Worm (Caenorhabditis elegans) whole organism, L4 larva: ENCODE data around the gene taf-11.3.

ENCODE experiments used
- D1046.2 ChIP-seq: fragments of 200-800 bp; sonication (Bioruptor generic); IDR thresholded peaks from 2 replicates; pipeline ENCODE4 v1.3.6; 2022; ENCODE audit warnings: missing genetic modification characterization, missing compliant biosample characterization
- F26F4.8 ChIP-seq: fragments of 200-800 bp; sonication (Bioruptor generic); conservative IDR thresholded peaks from 2 replicates; pipeline ENCODE4 v1.3.6; 2022; ENCODE audit warnings: missing genetic modification characterization, missing compliant biosample characterization
- F37D6.2 ChIP-seq: sonication (generic microtip); optimal IDR thresholded peaks from 2 replicates; lab custom pipeline; 2016; ENCODE audit warnings: mild to moderate bottlenecking, missing genetic modification characterization, missing compliant biosample characterization
- R02D3.7 ChIP-seq: fragments of 150-350 bp; sonication (generic microtip); optimal IDR thresholded peaks from 3 replicates; lab custom pipeline; 2014; ENCODE audit warnings: missing biosample characterization, missing genetic modification characterization
- T26A8.4 ChIP-seq: fragments of 200-800 bp; sonication (Bioruptor generic); IDR thresholded peaks from 2 replicates; pipeline ENCODE4 v1.3.6; 2022; ENCODE audit warnings: missing genetic modification characterization, missing compliant biosample characterization
- Y105C5A.15 ChIP-seq: fragments of 200-800 bp; sonication (Bioruptor generic); IDR thresholded peaks from 2 replicates; pipeline ENCODE4 v1.3.6; 2022; ENCODE audit warnings: missing genetic modification characterization, missing compliant biosample characterization
- Y5F2A.4 ChIP-seq: fragments of 200-800 bp; sonication (Bioruptor generic); optimal IDR thresholded peaks from 2 replicates; lab custom pipeline; 2018; ENCODE audit warnings: mild to moderate bottlenecking, missing genetic modification characterization, missing compliant biosample characterization
- ZK546.5 ChIP-seq, 2 experiments: sonication (generic microtip); optimal IDR thresholded peaks; 2 replicates each; lab custom pipeline; 2017; ENCODE audit warnings: missing biosample characterization in 2 of 2, missing genetic modification characterization in 2 of 2
- aha-1 ChIP-seq: fragments of 150-350 bp; peaks from one replicate; lab custom pipeline; 2014; ENCODE audit warnings: missing biosample characterization, missing genetic modification characterization
- aly-2 ChIP-seq: sonication (generic microtip); optimal IDR thresholded peaks from 2 replicates; lab custom pipeline; 2018; ENCODE audit warnings: missing biosample characterization, missing genetic modification characterization
- arid-1 ChIP-seq: fragments of 200-800 bp; sonication (Bioruptor generic); conservative IDR thresholded peaks from 2 replicates; pipeline ENCODE4 v1.3.6; 2022; ENCODE audit warnings: missing genetic modification reagents, missing genetic modification characterization, missing compliant biosample characterization
- attf-4 ChIP-seq: sonication (generic microtip); optimal IDR thresholded peaks from 3 replicates; lab custom pipeline; 2017; ENCODE audit warnings: missing biosample characterization, missing genetic modification characterization
- ceh-20 ChIP-seq: fragments of 200-800 bp; sonication (Bioruptor generic); IDR thresholded peaks from 2 replicates; pipeline ENCODE4 v1.3.6; 2022; ENCODE audit warnings: missing genetic modification reagents, missing genetic modification characterization, missing compliant biosample characterization
- ceh-32 ChIP-seq: sonication (generic microtip); optimal IDR thresholded peaks from 2 replicates; lab custom pipeline; 2016; ENCODE audit warnings: mild to moderate bottlenecking, missing genetic modification characterization, missing compliant biosample characterization; ENCODE audit not compliant: poor library complexity
- ceh-44 ChIP-seq: fragments of 200-800 bp; sonication (Bioruptor generic); IDR thresholded peaks from 2 replicates; pipeline ENCODE4 v1.3.6; 2022; ENCODE audit warnings: missing genetic modification reagents, missing genetic modification characterization, missing compliant biosample characterization
- ces-1 ChIP-seq: fragments of 150-350 bp; sonication (generic microtip); optimal IDR thresholded peaks from 4 replicates; lab custom pipeline; 2014; ENCODE audit warnings: missing biosample characterization, missing genetic modification reagents, missing genetic modification characterization
- cey-2 ChIP-seq: sonication (generic microtip); optimal IDR thresholded peaks from 3 replicates; lab custom pipeline; 2017; ENCODE audit warnings: missing genetic modification characterization, mild to moderate bottlenecking, missing compliant biosample characterization, antibody characterized with exemption, borderline replicate concordance; ENCODE audit not compliant: insufficient read depth
- daf-19 ChIP-seq: fragments of 200-800 bp; sonication (Bioruptor generic); conservative IDR thresholded peaks from 2 replicates; pipeline ENCODE4 v1.3.6; 2022; ENCODE audit warnings: missing genetic modification characterization, missing compliant biosample characterization
- dmd-6 ChIP-seq: fragments of 200-800 bp; sonication (Bioruptor generic); IDR thresholded peaks from 2 replicates; pipeline ENCODE4 v1.3.6; 2022; ENCODE audit warnings: missing genetic modification reagents, missing genetic modification characterization, missing compliant biosample characterization
- dmd-8 ChIP-seq: fragments of 200-800 bp; sonication (Bioruptor generic); IDR thresholded peaks from 2 replicates; pipeline ENCODE4 v1.3.6; 2022; ENCODE audit warnings: missing genetic modification characterization, missing compliant biosample characterization
- dmd-9 ChIP-seq: fragments of 200-800 bp; sonication (Bioruptor generic); IDR thresholded peaks from 2 replicates; pipeline ENCODE4 v1.3.6; 2022; ENCODE audit warnings: missing genetic modification reagents, missing genetic modification characterization, missing compliant biosample characterization
- dve-1 ChIP-seq: sonication (generic microtip); optimal IDR thresholded peaks from 2 replicates; lab custom pipeline; 2017; ENCODE audit warnings: antibody characterized with exemption, mild to moderate bottlenecking, missing genetic modification characterization, missing compliant biosample characterization; ENCODE audit not compliant: insufficient read depth
- egl-43 ChIP-seq: fragments of 200-800 bp; sonication (Bioruptor generic); IDR thresholded peaks from 2 replicates; pipeline ENCODE4 v1.3.6; 2022; ENCODE audit warnings: missing genetic modification reagents, missing genetic modification characterization, missing compliant biosample characterization
- fos-1 ChIP-seq: fragments of 150-350 bp; optimal IDR thresholded peaks from 2 replicates; lab custom pipeline; 2014; ENCODE audit warnings: missing biosample characterization, missing genetic modification characterization
- hlh-11 ChIP-seq: fragments of 200-800 bp; sonication (Bioruptor generic); optimal IDR thresholded peaks from 2 replicates; lab custom pipeline; 2018; ENCODE audit warnings: mild to moderate bottlenecking, missing genetic modification characterization, missing compliant biosample characterization
- hlh-30 ChIP-seq: sonication (generic microtip); optimal IDR thresholded peaks from 2 replicates; lab custom pipeline; 2017; ENCODE audit warnings: antibody characterized with exemption, mild to moderate bottlenecking, missing genetic modification characterization, missing compliant biosample characterization; ENCODE audit not compliant: insufficient read depth
- lin-1 ChIP-seq: fragments of 200-800 bp; sonication (Bioruptor generic); IDR thresholded peaks from 2 replicates; pipeline ENCODE4 v1.3.6; 2022; ENCODE audit warnings: missing genetic modification reagents, missing genetic modification characterization, missing compliant biosample characterization
- lin-13 ChIP-seq: fragments of 150-350 bp; optimal IDR thresholded peaks from 2 replicates; lab custom pipeline; 2014; ENCODE audit warnings: missing biosample characterization, missing genetic modification reagents, missing genetic modification characterization
- lin-15B ChIP-seq: fragments of 150-350 bp; sonication (generic microtip); optimal IDR thresholded peaks from 3 replicates; lab custom pipeline; 2014; ENCODE audit warnings: missing biosample characterization, missing genetic modification characterization
- lin-39 ChIP-seq: fragments of 150-350 bp; optimal IDR thresholded peaks from 2 replicates; lab custom pipeline; 2014; ENCODE audit warnings: missing biosample characterization, missing genetic modification reagents, missing genetic modification characterization
- mxl-2 ChIP-seq: fragments of 200-800 bp; sonication (Bioruptor generic); conservative IDR thresholded peaks from 2 replicates; pipeline ENCODE4 v1.3.6; 2022; ENCODE audit warnings: missing genetic modification reagents, missing genetic modification characterization, missing compliant biosample characterization
- nhr-102 ChIP-seq: sonication (generic microtip); optimal IDR thresholded peaks from 2 replicates; lab custom pipeline; 2016; ENCODE audit warnings: mild to moderate bottlenecking, missing genetic modification characterization, moderate library complexity, missing compliant biosample characterization
- nhr-25 ChIP-seq: sonication (generic microtip); optimal IDR thresholded peaks from 2 replicates; lab custom pipeline; 2017; ENCODE audit warnings: missing genetic modification characterization, mild to moderate bottlenecking, missing compliant biosample characterization, antibody characterized with exemption, moderate library complexity, borderline replicate concordance; ENCODE audit not compliant: insufficient read depth
- nhr-28 ChIP-seq: fragments of 150-350 bp; optimal IDR thresholded peaks from 2 replicates; lab custom pipeline; 2014; ENCODE audit warnings: missing biosample characterization, missing genetic modification characterization
- nhr-41 ChIP-seq: fragments of 200-800 bp; sonication (Bioruptor generic); IDR thresholded peaks from 2 replicates; pipeline ENCODE4 v1.3.6; 2022; ENCODE audit warnings: missing genetic modification reagents, missing genetic modification characterization, missing compliant biosample characterization
- nhr-6 ChIP-seq: fragments of 150-350 bp; optimal IDR thresholded peaks from 2 replicates; lab custom pipeline; 2014; ENCODE audit warnings: missing biosample characterization, missing genetic modification characterization
- nhr-76 ChIP-seq: fragments of 150-350 bp; optimal IDR thresholded peaks from 2 replicates; lab custom pipeline; 2014; ENCODE audit warnings: missing biosample characterization, missing genetic modification characterization
- pha-4 ChIP-seq, 2 experiments: fragments of 150-350 bp in 1 of 2; fragments of 200-800 bp in 1 of 2; sonication (Bioruptor generic) in 1 of 2; IDR thresholded peaks in 1 of 2; optimal IDR thresholded peaks in 1 of 2; 2 replicates each; pipeline versions ENCODE4 v1.3.6 to Lab custom; 2014 to 2022; ENCODE audit warnings: missing genetic modification characterization in 2 of 2, missing genetic modification reagents in 2 of 2, missing biosample characterization in 1 of 2, missing compliant biosample characterization in 1 of 2
- saeg-2 ChIP-seq: fragments of 200-800 bp; sonication (Bioruptor generic); IDR thresholded peaks from 2 replicates; pipeline ENCODE4 v1.3.6; 2022; ENCODE audit warnings: missing genetic modification reagents, missing genetic modification characterization, missing compliant biosample characterization
- skn-1 ChIP-seq: fragments of 150-350 bp; optimal IDR thresholded peaks from 2 replicates; lab custom pipeline; 2014; ENCODE audit warnings: missing biosample characterization, missing genetic modification characterization
- snpc-4 ChIP-seq: fragments of 150-350 bp; optimal IDR thresholded peaks from 2 replicates; lab custom pipeline; 2014; ENCODE audit warnings: missing biosample characterization, missing genetic modification characterization
- spr-1 ChIP-seq: sonication (generic microtip); optimal IDR thresholded peaks from 2 replicates; lab custom pipeline; 2016; ENCODE audit warnings: mild to moderate bottlenecking, missing genetic modification characterization, missing compliant biosample characterization
- tra-1 ChIP-seq: fragments of 200-800 bp; sonication (Bioruptor generic); IDR thresholded peaks from 2 replicates; pipeline ENCODE4 v1.3.6; 2022; ENCODE audit warnings: missing genetic modification reagents, missing genetic modification characterization, missing compliant biosample characterization
- unc-62 ChIP-seq, 3 experiments: fragments of 150-350 bp in 1 of 3; sonication (generic microtip); optimal IDR thresholded peaks in 2 of 3; peaks in 1 of 3; 1 replicate in 1 of 3; 2 replicates in 2 of 3; lab custom pipeline; 2014 to 2017; ENCODE audit warnings: missing biosample characterization in 3 of 3, missing genetic modification characterization in 3 of 3, missing genetic modification reagents in 3 of 3, missing genotype in 1 of 3
- zip-11 ChIP-seq: fragments of 200-800 bp; sonication (Bioruptor generic); IDR thresholded peaks from 2 replicates; pipeline ENCODE4 v1.3.6; 2022; ENCODE audit warnings: missing genetic modification characterization, missing compliant biosample characterization

Gene taf-11.3

DNA sequence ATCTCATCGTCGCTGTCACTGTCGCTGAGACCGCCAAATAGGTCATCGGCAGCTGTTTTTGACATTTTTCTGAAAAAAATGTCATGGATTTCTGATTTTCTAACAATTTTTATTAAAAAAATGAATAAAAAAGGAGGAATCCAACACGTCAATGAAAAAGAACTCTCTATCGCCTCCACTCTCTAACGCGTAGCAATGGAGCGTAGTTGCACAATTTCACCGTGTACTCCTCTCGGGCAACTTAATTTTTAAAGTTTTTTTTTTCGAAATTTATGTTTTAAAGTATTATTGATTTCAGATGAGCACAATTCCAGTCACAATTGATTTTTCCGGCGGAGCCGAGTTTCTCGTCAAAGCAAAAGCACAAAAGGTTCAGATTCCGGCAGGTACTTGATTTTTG lies at the start of gene taf-11.3, which contains the start of gene urm-1 (continued):
- TF ChIP-seq fos-1 (no peak), hlh-11 (tag; lab: Kevin White, UChicago) (peak; percentile 38), nhr-28 (tag; lab: Kevin White, UChicago) (no peak), F37D6.2 (peak; percentile 6), unc-62 (GFP tag; optimal IDR thresholded peaks at IDR 0.05 in 1 of 2; lab: Kevin White, UChicago) (peak in 1 of 2 experiments; percentile 84), unc-62 (tag; optimal IDR thresholded peaks at IDR 0.05; lab: Kevin White, UChicago) (no peak), dve-1 (peak; percentile 82), aly-2 (no peak), D1046.2 (no peak), Y105C5A.15 (GFP tag; lab: Robert Waterston, UW) (no peak), snpc-4 (tag; lab: Kevin White, UChicago) (no peak), Y5F2A.4 (GFP tag; lab: Kevin White, UChicago) (no peak), lin-39 (tag; lab: Kevin White, UChicago) (no peak), hlh-30 (tag; lab: Kevin White, UChicago) (peak; percentile 30), pha-4 (GFP tag; IDR thresholded peaks at IDR 0.05; lab: Robert Waterston, UW) (no peak), pha-4 (tag; optimal IDR thresholded peaks at IDR 0.05; lab: Kevin White, UChicago) (peak; percentile 79), arid-1 (GFP tag; lab: Robert Waterston, UW) (0 out of 2 replicates have a peak, but pooled peaks have one; percentile 30), saeg-2 (no peak), cey-2 (tag; lab: Kevin White, UChicago) (no peak), ceh-32 (tag; lab: Kevin White, UChicago) (no peak), F26F4.8 (GFP tag; lab: Robert Waterston, UW) (no peak), egl-43 (GFP tag; lab: Robert Waterston, UW) (no peak), R02D3.7 (no peak), lin-15B (peak; percentile 37), lin-1 (GFP tag; lab: Robert Waterston, UW) (no peak), T26A8.4 (GFP tag; lab: Robert Waterston, UW) (no peak), dmd-9 (GFP tag; lab: Robert Waterston, UW) (no peak), dmd-6 (GFP tag; lab: Robert Waterston, UW) (no peak), attf-4 (tag; lab: Kevin White, UChicago) (no peak), mxl-2 (GFP tag; lab: Robert Waterston, UW) (no peak), ceh-20 (GFP tag; lab: Robert Waterston, UW) (no peak), nhr-102 (tag; lab: Kevin White, UChicago) (peak; percentile 10), ces-1 (GFP tag; lab: Kevin White, UChicago) (no peak), tra-1 (GFP tag; lab: Robert Waterston, UW) (no peak), nhr-6 (no peak), nhr-41 (GFP tag; lab: Robert Waterston, UW) (no peak), nhr-25 (tag; lab: Kevin White, UChicago) (no peak), dmd-8 (no peak), daf-19 (GFP tag; lab: Robert Waterston, UW) (no peak), lin-13 (GFP tag; lab: Kevin White, UChicago) (peak; percentile 74), nhr-76 (tag; lab: Kevin White, UChicago) (no peak), skn-1 (tag; lab: Kevin White, UChicago) (no peak), aha-1 (tag; lab: Kevin White, UChicago) (peak; percentile 50), ZK546.5 (tag; optimal IDR thresholded peaks at IDR 0.05; lab: Kevin White, UChicago) (no peak), ceh-44 (GFP tag; lab: Robert Waterston, UW) (no peak), spr-1 (tag; lab: Kevin White, UChicago) (no peak), zip-11 (GFP tag; lab: Robert Waterston, UW) (no peak)
